Fruit fly (Drosophila melanogaster) whole organism, prepupa: Measurements from ENCODE around the gene CG9316.

Experiments
- dac ChIP-seq: fragments of 200-800 bp; sonication (Bioruptor generic); optimal IDR thresholded peaks from 2 replicates; lab custom pipeline; 2017; ENCODE audit warnings: missing biosample characterization, mild to moderate bottlenecking, missing genetic modification characterization
- dsx ChIP-seq: fragments of 200-800 bp; optimal IDR thresholded peaks from 3 replicates; lab custom pipeline; 2019; ENCODE audit warnings: missing biosample characterization, mild to moderate bottlenecking, missing genetic modification characterization, moderate library complexity; ENCODE audit not compliant: poor library complexity, severe bottlenecking
- net ChIP-seq: fragments of 200-800 bp; sonication (Bioruptor generic); optimal IDR thresholded peaks from 3 replicates; lab custom pipeline; 2016; ENCODE audit warnings: missing biosample characterization, missing genetic modification characterization
- ss ChIP-seq, 2 experiments: fragments of 200-800 bp; sonication (Bioruptor generic); optimal IDR thresholded peaks; 2 replicates in 1 of 2; 3 replicates in 1 of 2; lab custom pipeline; 2017 to 2018; ENCODE audit warnings: mild to moderate bottlenecking in 2 of 2, missing biosample characterization in 2 of 2, missing genetic modification characterization in 2 of 2, moderate library complexity in 1 of 2

- TF ChIP-seq ss (GFP tag; optimal IDR thresholded peaks at IDR 0.05; lab: Kevin White, UChicago) (peak; percentile 43 to 58), net (GFP tag; lab: Kevin White, UChicago) (no peak), dac (GFP tag; lab: Kevin White, UChicago) (no peak), dsx (no peak)
Measured at dm6 chr2L:20681648-20682098, 44.7 kb downstream of the CG9316 start, which contains the start of gene Cen.
